Worm (Caenorhabditis elegans): ENCODE data around the gene B0454.6.

Gene B0454.6

ce11 chrII:3053689-3054088, 21.1 kb downstream of the B0454.6 start:
- TF ChIP-seq lin-11 (tag; optimal IDR thresholded peaks at IDR 0.05): no peak
- TF ChIP-seq lsy-2 (tag; optimal IDR thresholded peaks at IDR 0.05): no peak
- no peak for TF ChIP-seq R02D3.7 (tag; optimal IDR thresholded peaks at IDR 0.05)
- no peak for TF ChIP-seq blmp-1 (tag; optimal IDR thresholded peaks at IDR 0.05; ENCODE audit: insufficient read depth)
- TF ChIP-seq unc-39 (tag; optimal IDR thresholded peaks at IDR 0.05): no peak
- TF ChIP-seq elt-1 (tag; optimal IDR thresholded peaks at IDR 0.05): no peak
- no peak for TF ChIP-seq aly-2 (tag; optimal IDR thresholded peaks at IDR 0.05)
- TF ChIP-seq F13H6.1 (tag; optimal IDR thresholded peaks at IDR 0.05): no peak
- no peak for TF ChIP-seq lin-13 (GFP tag; optimal IDR thresholded peaks at IDR 0.05)
- no peak for TF ChIP-seq peb-1 (tag; optimal IDR thresholded peaks at IDR 0.05)
- no peak for TF ChIP-seq gmeb-1 (tag; optimal IDR thresholded peaks at IDR 0.05)
- TF ChIP-seq ztf-4 (tag; optimal IDR thresholded peaks at IDR 0.05): no peak
- no peak for TF ChIP-seq ceh-16 (tag; optimal IDR thresholded peaks at IDR 0.05)
- no peak for TF ChIP-seq sma-3 (GFP tag; optimal IDR thresholded peaks at IDR 0.05)
- no peak for TF ChIP-seq mbf-1 (tag; optimal IDR thresholded peaks at IDR 0.05)
- no peak for TF ChIP-seq snpc-4 (tag; optimal IDR thresholded peaks at IDR 0.05)
- no peak for TF ChIP-seq sma-9 (GFP tag; optimal IDR thresholded peaks at IDR 0.05)
- no peak for TF ChIP-seq sma-9 (tag; optimal IDR thresholded peaks at IDR 0.05)
- no peak for TF ChIP-seq lin-39 (tag; optimal IDR thresholded peaks at IDR 0.05)
- TF ChIP-seq C34F6.9 (tag; optimal IDR thresholded peaks at IDR 0.05): no peak
- no peak for TF ChIP-seq nhr-23 (tag; optimal IDR thresholded peaks at IDR 0.05)

- no peak for TF ChIP-seq ZK546.5 (tag; optimal IDR thresholded peaks at IDR 0.05)
- no peak for TF ChIP-seq nhr-21 (tag; optimal IDR thresholded peaks at IDR 0.05)
- no peak for TF ChIP-seq mab-5 (tag; optimal IDR thresholded peaks at IDR 0.05)
- TF ChIP-seq crh-2 (tag; optimal IDR thresholded peaks at IDR 0.05): no peak
- TF ChIP-seq ceh-16 (tag; optimal IDR thresholded peaks at IDR 0.05): no peak
- no peak for TF ChIP-seq aly-2 (tag; optimal IDR thresholded peaks at IDR 0.05)
- no peak for TF ChIP-seq C34F6.9 (tag; optimal IDR thresholded peaks at IDR 0.05)
- no peak for TF ChIP-seq lin-11 (tag; optimal IDR thresholded peaks at IDR 0.05)
Observed at ce11 chrII:3054221-3054620, 21.6 kb downstream of the B0454.6 start, which contains the start of gene lido-13. lido-13 (minus strand) TSS chrII:3054321.

DNA sequence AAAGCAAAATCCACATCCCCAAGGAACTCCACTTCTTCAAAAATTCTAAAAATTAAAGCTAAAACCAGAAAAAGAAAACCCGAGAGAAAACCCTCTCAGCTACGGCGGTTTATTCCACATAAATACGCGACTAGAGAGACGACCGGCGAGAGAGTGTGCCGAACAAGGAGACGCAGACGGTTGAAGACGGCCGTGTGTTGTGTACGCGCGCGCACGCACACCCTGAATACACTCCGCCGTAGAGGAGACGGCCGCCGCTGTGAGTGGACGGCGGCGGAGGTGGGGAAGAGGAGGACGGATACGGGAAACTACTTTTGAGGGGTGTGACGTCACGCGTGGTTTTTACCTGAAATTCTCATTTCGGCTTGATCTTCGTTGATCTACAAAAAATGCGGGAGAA, 22.0 kb downstream of the B0454.6 start:
- TF ChIP-seq F13H6.1 (tag; optimal IDR thresholded peaks at IDR 0.05) (peak; percentile 19), nhr-6 (tag; optimal IDR thresholded peaks at IDR 0.05) (no peak), unc-55 (GFP tag; optimal IDR thresholded peaks at IDR 0.05) (peak; percentile 36)

ce11 chrII:3055531-3055930, 23.0 kb downstream of the B0454.6 start:
- TF ChIP-seq crh-2 (tag; optimal IDR thresholded peaks at IDR 0.05) (peak; percentile 17), elt-1 (tag; optimal IDR thresholded peaks at IDR 0.05) (no peak), C34F6.9 (tag; optimal IDR thresholded peaks at IDR 0.05) (peak; percentile 35), nhr-11 (tag; optimal IDR thresholded peaks at IDR 0.05) (no peak), nhr-25 (tag; optimal IDR thresholded peaks at IDR 0.05) (no peak), unc-55 (GFP tag; optimal IDR thresholded peaks at IDR 0.05) (peak; percentile 25), nhr-129 (tag; optimal IDR thresholded peaks at IDR 0.05) (peak; percentile 26)

DNA sequence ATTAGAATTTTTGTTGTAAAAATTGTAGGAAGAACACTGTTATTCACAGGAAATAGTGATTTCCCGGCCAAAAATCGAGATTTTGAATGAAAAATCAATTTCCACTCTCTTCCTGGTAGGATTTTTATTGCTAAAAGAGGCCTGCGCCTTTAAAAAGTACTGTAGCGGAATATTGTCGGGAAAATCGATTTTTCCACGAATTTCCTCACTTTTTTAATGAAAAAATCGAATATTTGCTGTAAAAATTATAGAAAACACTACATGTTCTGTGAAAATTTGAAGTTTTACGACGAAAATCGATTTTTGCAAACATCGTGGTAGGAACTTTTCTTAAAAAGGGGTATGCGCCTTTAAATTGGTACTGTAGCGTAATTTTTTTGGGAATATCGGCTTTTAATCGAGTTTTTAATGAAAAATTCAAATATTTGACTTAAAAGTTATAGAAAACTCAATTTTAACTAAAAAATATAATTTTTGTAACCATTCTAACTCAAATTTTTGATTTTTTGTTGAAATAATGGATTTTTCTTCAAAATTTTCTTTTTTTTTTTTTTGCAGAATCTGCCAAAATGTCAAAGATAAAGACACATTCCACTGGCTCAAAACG, 23.8 kb downstream of the B0454.6 start, which contains the start of gene lin-8:
TSS of gene lin-8 (plus strand) at position 557 of the 607 bp plus-strand sequence.
- TF ChIP-seq sem-4 (tag; optimal IDR thresholded peaks at IDR 0.05) (no peak), ztf-11 (tag; optimal IDR thresholded peaks at IDR 0.05) (no peak), elt-3 (tag; optimal IDR thresholded peaks at IDR 0.05) (no peak), aly-2 (tag; optimal IDR thresholded peaks at IDR 0.05) (no peak), mdl-1 (tag; optimal IDR thresholded peaks at IDR 0.05) (no peak), nhr-23 (tag; optimal IDR thresholded peaks at IDR 0.05) (no peak), lsy-2 (tag; optimal IDR thresholded peaks at IDR 0.05) (no peak), crh-2 (tag; optimal IDR thresholded peaks at IDR 0.05) (no peak), mbf-1 (tag; optimal IDR thresholded peaks at IDR 0.05) (no peak), nhr-12 (tag; optimal IDR thresholded peaks at IDR 0.05) (no peak), skn-1 (tag; optimal IDR thresholded peaks at IDR 0.05) (no peak), alr-1 (tag; optimal IDR thresholded peaks at IDR 0.05) (no peak), unc-62 (GFP tag; optimal IDR thresholded peaks at IDR 0.05) (no peak)
